Fruit fly (Drosophila melanogaster): ENCODE results near the gene amd.

The amd gene

dm6 chr2L:19146047-19146446, 36.1 kb downstream of the amd start:
- TF ChIP-seq Met (GFP tag; optimal IDR thresholded peaks at IDR 0.05) (peak; percentile 7), OdsH (GFP tag; optimal IDR thresholded peaks at IDR 0.05) (no peak), svp (GFP tag) (peak; percentile 58), CG9139 (GFP tag; optimal IDR thresholded peaks at IDR 0.05) (peak; percentile 31), Eip78C (GFP tag) (peak; percentile 63), ss (GFP tag; optimal IDR thresholded peaks at IDR 0.05) (peak in 1 of 2 experiments; percentile 24), Gug (GFP tag; IDR thresholded peaks at IDR 0.05) (no peak)

- TF ChIP-seq topi (GFP tag; optimal IDR thresholded peaks at IDR 0.05) (no peak), CG8319 (GFP tag; optimal IDR thresholded peaks at IDR 0.05) (no peak), Eip75B (GFP tag; optimal IDR thresholded peaks at IDR 0.05) (no peak), CG10631 (GFP tag; optimal IDR thresholded peaks at IDR 0.05) (no peak), eg (GFP tag; IDR thresholded peaks at IDR 0.05) (no peak), ss (GFP tag; optimal IDR thresholded peaks at IDR 0.05) (no peak), CG4318 (GFP tag; optimal IDR thresholded peaks at IDR 0.05) (no peak), CG32006 (GFP tag; optimal IDR thresholded peaks at IDR 0.05) (no peak), CG15336 (GFP tag; IDR thresholded peaks at IDR 0.05) (no peak), svp (GFP tag) (no peak), CG9139 (GFP tag; optimal IDR thresholded peaks at IDR 0.05) (no peak), Eip93F (GFP tag; optimal IDR thresholded peaks at IDR 0.05) (no peak), CG8632 (GFP tag; optimal IDR thresholded peaks at IDR 0.05) (no peak), CG6163 (GFP tag; IDR thresholded peaks at IDR 0.05) (no peak), achi (GFP tag; optimal IDR thresholded peaks at IDR 0.05) (no peak), CG8119 (GFP tag; IDR thresholded peaks at IDR 0.05) (no peak), net (GFP tag; optimal IDR thresholded peaks at IDR 0.05) (no peak), Sox102F (GFP tag; optimal IDR thresholded peaks at IDR 0.05) (no peak)
Measured at dm6 chr2L:19146645-19147044, 36.7 kb downstream of the amd start.

DNA sequence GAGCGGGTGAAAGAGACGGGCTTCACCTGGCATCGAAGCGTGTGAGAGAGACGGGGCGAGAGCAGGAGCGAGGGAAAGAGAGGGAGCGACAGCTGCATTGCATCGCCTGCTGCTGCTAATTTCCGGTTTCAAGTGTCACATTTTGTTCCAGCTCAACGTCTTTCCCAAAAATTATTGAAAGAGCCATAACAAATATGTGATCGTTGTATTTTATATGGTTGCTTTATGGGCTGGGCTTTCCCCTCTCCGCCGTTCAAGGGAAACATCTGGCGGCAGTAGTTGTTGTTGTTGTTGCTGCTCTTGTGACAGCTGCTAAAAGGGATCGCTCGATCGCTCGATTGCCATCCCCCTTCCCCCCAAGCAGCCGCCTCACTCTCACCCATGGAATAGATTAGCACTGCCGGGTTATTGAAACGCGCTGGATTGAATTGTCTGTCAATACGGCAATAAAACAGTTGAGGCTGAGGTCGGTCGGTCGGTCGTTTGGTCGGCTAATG, 45.0 kb downstream of the amd start:
- TF ChIP-seq Smox (GFP tag; optimal IDR thresholded peaks at IDR 0.05) (no peak), CG9139 (GFP tag; optimal IDR thresholded peaks at IDR 0.05) (peak; percentile 80), CG6163 (GFP tag; IDR thresholded peaks at IDR 0.05) (0 out of 3 replicates have a peak, but pooled peaks have one; percentile 34), CG3919 (GFP tag; optimal IDR thresholded peaks at IDR 0.05) (peak; percentile 1), spab (GFP tag; optimal IDR thresholded peaks at IDR 0.05) (peak; percentile 13), dsx (GFP tag; optimal IDR thresholded peaks at IDR 0.05; ENCODE audit: poor library complexity, severe bottlenecking) (peak; percentile 71), CG6808 (GFP tag; optimal IDR thresholded peaks at IDR 0.05) (peak; percentile 51), Ets21C (GFP tag; optimal IDR thresholded peaks at IDR 0.05) (no peak), ss (GFP tag; optimal IDR thresholded peaks at IDR 0.05) (peak; percentile 80 to 81), net (GFP tag; optimal IDR thresholded peaks at IDR 0.05) (peak; percentile 55), svp (GFP tag) (peak; percentile 87), topi (GFP tag; optimal IDR thresholded peaks at IDR 0.05) (no peak), Eip78C (GFP tag) (peak; percentile 80), fkh (GFP tag; optimal IDR thresholded peaks at IDR 0.05) (peak; percentile 74)

dm6 chr2L:19155937-19156736, 46.2 kb downstream of the amd start:
- no peak for TF ChIP-seq Smox (GFP tag; optimal IDR thresholded peaks at IDR 0.05)
- peak; percentile 70 for TF ChIP-seq eg (GFP tag; IDR thresholded peaks at IDR 0.05)
- TF ChIP-seq Sox14 (GFP tag; optimal IDR thresholded peaks at IDR 0.05), result no peak
- TF ChIP-seq fd85E (GFP tag; optimal IDR thresholded peaks at IDR 0.05), result no peak
- TF ChIP-seq svp (GFP tag), result peak; percentile 89
- TF ChIP-seq Lpt (GFP tag; optimal IDR thresholded peaks at IDR 0.05), result peak; percentile 25
- TF ChIP-seq esn (GFP tag; optimal IDR thresholded peaks at IDR 0.05), result no peak
- no peak for TF ChIP-seq CG8319 (GFP tag; optimal IDR thresholded peaks at IDR 0.05)
- TF ChIP-seq net (GFP tag; optimal IDR thresholded peaks at IDR 0.05), result peak; percentile 62
- peak; percentile 11 for TF ChIP-seq CG6792 (GFP tag; optimal IDR thresholded peaks at IDR 0.05)
- TF ChIP-seq dac (GFP tag; optimal IDR thresholded peaks at IDR 0.05), result no peak
- no peak for TF ChIP-seq CG32006 (GFP tag; optimal IDR thresholded peaks at IDR 0.05)
- peak; percentile 100 for TF ChIP-seq ss (GFP tag; optimal IDR thresholded peaks at IDR 0.05)
- TF ChIP-seq Met (GFP tag; optimal IDR thresholded peaks at IDR 0.05), result no peak
- TF ChIP-seq achi (GFP tag; optimal IDR thresholded peaks at IDR 0.05), result no peak
- TF ChIP-seq CG7368 (GFP tag; optimal IDR thresholded peaks at IDR 0.05), result peak; percentile 31
- peak; percentile 96 for TF ChIP-seq CG6808 (GFP tag; optimal IDR thresholded peaks at IDR 0.05)
- TF ChIP-seq CG4318 (GFP tag; optimal IDR thresholded peaks at IDR 0.05), result no peak
- TF ChIP-seq CG3919 (GFP tag; optimal IDR thresholded peaks at IDR 0.05), result peak; percentile 45
- TF ChIP-seq CG10669 (GFP tag; optimal IDR thresholded peaks at IDR 0.05), result peak; percentile 71
- no peak for TF ChIP-seq Eip93F (GFP tag; optimal IDR thresholded peaks at IDR 0.05)
- TF ChIP-seq acj6 (GFP tag; optimal IDR thresholded peaks at IDR 0.05), result peak; percentile 8
- TF ChIP-seq CG9139 (GFP tag; optimal IDR thresholded peaks at IDR 0.05), result peak; percentile 100
- TF ChIP-seq CG6163 (GFP tag; IDR thresholded peaks at IDR 0.05), result peak; percentile 89
- peak; percentile 0 for TF ChIP-seq OdsH (GFP tag; optimal IDR thresholded peaks at IDR 0.05)
- TF ChIP-seq CG34406 (GFP tag; optimal IDR thresholded peaks at IDR 0.05), result no peak
- TF ChIP-seq CG8119 (GFP tag; IDR thresholded peaks at IDR 0.05), result 0 out of 3 replicates have a peak, but pooled peaks have one; percentile 45
- TF ChIP-seq CG31627 (GFP tag; optimal IDR thresholded peaks at IDR 0.05), result no peak
- TF ChIP-seq CG1621 (tag; optimal IDR thresholded peaks at IDR 0.05), result peak; percentile 94
